Worm (Caenorhabditis elegans) whole organism, L4 larva: ENCODE measurements around the gene C47D12.4.

Experiments
- D1046.2 ChIP-seq: fragments of 200-800 bp; sonication (Bioruptor generic); IDR thresholded peaks from 2 replicates; pipeline ENCODE4 v1.3.6; 2022; ENCODE audit warnings: missing genetic modification characterization, missing compliant biosample characterization
- F10B5.3 ChIP-seq: sonication (generic microtip); optimal IDR thresholded peaks from 2 replicates; lab custom pipeline; 2016; ENCODE audit warnings: mild to moderate bottlenecking, missing genetic modification characterization, missing compliant biosample characterization
- F26F4.8 ChIP-seq: fragments of 200-800 bp; sonication (Bioruptor generic); conservative IDR thresholded peaks from 2 replicates; pipeline ENCODE4 v1.3.6; 2022; ENCODE audit warnings: missing genetic modification characterization, missing compliant biosample characterization
- F49E8.2 ChIP-seq: sonication (generic microtip); optimal IDR thresholded peaks from 2 replicates; lab custom pipeline; 2016; ENCODE audit warnings: missing compliant biosample characterization, mild to moderate bottlenecking, missing genetic modification characterization, borderline replicate concordance
- T20F7.1 ChIP-seq: fragments of 200-800 bp; sonication (Bioruptor generic); optimal IDR thresholded peaks from 2 replicates; lab custom pipeline; 2018; ENCODE audit warnings: mild to moderate bottlenecking, missing genetic modification characterization, missing compliant biosample characterization
- T26A8.4 ChIP-seq: fragments of 200-800 bp; sonication (Bioruptor generic); IDR thresholded peaks from 2 replicates; pipeline ENCODE4 v1.3.6; 2022; ENCODE audit warnings: missing genetic modification characterization, missing compliant biosample characterization
- Y48G9A.11 ChIP-seq: fragments of 200-800 bp; sonication (Bioruptor generic); IDR thresholded peaks from 2 replicates; pipeline ENCODE4 v1.3.6; 2022; ENCODE audit warnings: missing genetic modification reagents, missing genetic modification characterization, missing compliant biosample characterization
- Y5F2A.4 ChIP-seq: fragments of 200-800 bp; sonication (Bioruptor generic); optimal IDR thresholded peaks from 2 replicates; lab custom pipeline; 2018; ENCODE audit warnings: mild to moderate bottlenecking, missing genetic modification characterization, missing compliant biosample characterization
- aha-1 ChIP-seq: fragments of 150-350 bp; peaks from one replicate; lab custom pipeline; 2014; ENCODE audit warnings: missing biosample characterization, missing genetic modification characterization
- ceh-82 ChIP-seq: sonication (generic microtip); optimal IDR thresholded peaks from 2 replicates; lab custom pipeline; 2017; ENCODE audit warnings: missing biosample characterization, missing genetic modification characterization
- cey-2 ChIP-seq: sonication (generic microtip); optimal IDR thresholded peaks from 3 replicates; lab custom pipeline; 2017; ENCODE audit warnings: missing genetic modification characterization, mild to moderate bottlenecking, missing compliant biosample characterization, antibody characterized with exemption, borderline replicate concordance; ENCODE audit not compliant: insufficient read depth
- daf-12 ChIP-seq: fragments of 150-350 bp; optimal IDR thresholded peaks from 2 replicates; lab custom pipeline; 2014; ENCODE audit warnings: missing biosample characterization, missing genetic modification reagents, missing genetic modification characterization
- daf-19 ChIP-seq: fragments of 200-800 bp; sonication (Bioruptor generic); conservative IDR thresholded peaks from 2 replicates; pipeline ENCODE4 v1.3.6; 2022; ENCODE audit warnings: missing genetic modification characterization, missing compliant biosample characterization
- daf-8 ChIP-seq: fragments of 200-800 bp; sonication (Bioruptor generic); IDR thresholded peaks from 2 replicates; pipeline ENCODE4 v1.3.6; 2022; ENCODE audit warnings: missing genetic modification characterization, missing compliant biosample characterization
- dmd-6 ChIP-seq: fragments of 200-800 bp; sonication (Bioruptor generic); IDR thresholded peaks from 2 replicates; pipeline ENCODE4 v1.3.6; 2022; ENCODE audit warnings: missing genetic modification reagents, missing genetic modification characterization, missing compliant biosample characterization
- dpl-1 ChIP-seq: fragments of 150-350 bp; optimal IDR thresholded peaks from 2 replicates; lab custom pipeline; 2014; ENCODE audit warnings: missing biosample characterization, missing genetic modification reagents, missing genetic modification characterization
- hlh-11 ChIP-seq: fragments of 200-800 bp; sonication (Bioruptor generic); optimal IDR thresholded peaks from 2 replicates; lab custom pipeline; 2018; ENCODE audit warnings: mild to moderate bottlenecking, missing genetic modification characterization, missing compliant biosample characterization
- hmg-1.1 ChIP-seq: fragments of 200-800 bp; sonication (Bioruptor generic); IDR thresholded peaks from 2 replicates; pipeline ENCODE4 v1.3.6; 2022; ENCODE audit warnings: missing genetic modification reagents, missing genetic modification characterization, missing compliant biosample characterization
- lsy-2 ChIP-seq, 2 experiments: fragments of 150-350 bp in 1 of 2; sonication (generic microtip) in 1 of 2; optimal IDR thresholded peaks; 2 replicates each; lab custom pipeline; 2014 to 2017; ENCODE audit warnings: missing biosample characterization in 2 of 2, missing genetic modification characterization in 2 of 2
- madf-9 ChIP-seq: fragments of 200-800 bp; sonication (Bioruptor generic); conservative IDR thresholded peaks from 2 replicates; pipeline ENCODE4 v1.3.6; 2022; ENCODE audit warnings: missing genetic modification reagents, missing genetic modification characterization, missing compliant biosample characterization
- mdt-29 ChIP-seq: fragments of 200-800 bp; sonication (Bioruptor generic); IDR thresholded peaks from 2 replicates; pipeline ENCODE4 v1.3.6; 2022; ENCODE audit warnings: missing genetic modification reagents, missing genetic modification characterization, missing compliant biosample characterization
- mes-2 ChIP-seq: sonication (generic microtip); optimal IDR thresholded peaks from 2 replicates; lab custom pipeline; 2016; ENCODE audit warnings: missing genotype, mild to moderate bottlenecking, missing genetic modification characterization, missing compliant biosample characterization; ENCODE audit not compliant: poor library complexity, severe bottlenecking
- mxl-3 ChIP-seq: fragments of 200-800 bp; sonication (Bioruptor generic); optimal IDR thresholded peaks from 2 replicates; lab custom pipeline; 2018; ENCODE audit warnings: mild to moderate bottlenecking, missing genetic modification characterization, missing compliant biosample characterization
- nhr-11 ChIP-seq: fragments of 150-350 bp; optimal IDR thresholded peaks from 2 replicates; lab custom pipeline; 2014; ENCODE audit warnings: missing biosample characterization, missing genetic modification characterization
- nhr-25 ChIP-seq: sonication (generic microtip); optimal IDR thresholded peaks from 2 replicates; lab custom pipeline; 2017; ENCODE audit warnings: missing genetic modification characterization, mild to moderate bottlenecking, missing compliant biosample characterization, antibody characterized with exemption, moderate library complexity, borderline replicate concordance; ENCODE audit not compliant: insufficient read depth
- nhr-41 ChIP-seq: fragments of 200-800 bp; sonication (Bioruptor generic); IDR thresholded peaks from 2 replicates; pipeline ENCODE4 v1.3.6; 2022; ENCODE audit warnings: missing genetic modification reagents, missing genetic modification characterization, missing compliant biosample characterization
- nhr-42 ChIP-seq: fragments of 200-800 bp; sonication (Bioruptor generic); IDR thresholded peaks from 2 replicates; pipeline ENCODE4 v1.3.6; 2022; ENCODE audit warnings: missing genetic modification characterization, missing compliant biosample characterization
- nhr-6 ChIP-seq: fragments of 150-350 bp; optimal IDR thresholded peaks from 2 replicates; lab custom pipeline; 2014; ENCODE audit warnings: missing biosample characterization, missing genetic modification characterization
- pha-4 ChIP-seq, 2 experiments: fragments of 150-350 bp in 1 of 2; fragments of 200-800 bp in 1 of 2; sonication (Bioruptor generic) in 1 of 2; IDR thresholded peaks in 1 of 2; optimal IDR thresholded peaks in 1 of 2; 2 replicates each; pipeline versions ENCODE4 v1.3.6 to Lab custom; 2014 to 2022; ENCODE audit warnings: missing genetic modification characterization in 2 of 2, missing genetic modification reagents in 2 of 2, missing biosample characterization in 1 of 2, missing compliant biosample characterization in 1 of 2
- sdz-12 ChIP-seq: fragments of 200-800 bp; sonication (Bioruptor generic); optimal IDR thresholded peaks from 2 replicates; lab custom pipeline; 2018; ENCODE audit warnings: mild to moderate bottlenecking, missing genetic modification characterization, missing compliant biosample characterization
- snpc-4 ChIP-seq: fragments of 150-350 bp; optimal IDR thresholded peaks from 2 replicates; lab custom pipeline; 2014; ENCODE audit warnings: missing biosample characterization, missing genetic modification characterization
- tag-97 ChIP-seq: fragments of 200-800 bp; sonication (Bioruptor generic); IDR thresholded peaks from 2 replicates; pipeline ENCODE4 v1.3.6; 2022; ENCODE audit warnings: missing genetic modification characterization, missing compliant biosample characterization
- unc-130 ChIP-seq: sonication (generic microtip); optimal IDR thresholded peaks from 2 replicates; lab custom pipeline; 2016; ENCODE audit warnings: missing genetic modification reagents, missing genetic modification characterization, missing compliant biosample characterization
- unc-62 ChIP-seq, 3 experiments: fragments of 150-350 bp in 1 of 3; sonication (generic microtip); optimal IDR thresholded peaks in 2 of 3; peaks in 1 of 3; 1 replicate in 1 of 3; 2 replicates in 2 of 3; lab custom pipeline; 2014 to 2017; ENCODE audit warnings: missing biosample characterization in 3 of 3, missing genetic modification characterization in 3 of 3, missing genetic modification reagents in 3 of 3, missing genotype in 1 of 3
- zip-2 ChIP-seq: fragments of 150-350 bp; optimal IDR thresholded peaks from 2 replicates; lab custom pipeline; 2014; ENCODE audit warnings: missing biosample characterization, missing genetic modification characterization
- ztf-7 ChIP-seq: fragments of 150-350 bp; optimal IDR thresholded peaks from 2 replicates; lab custom pipeline; 2014; ENCODE audit warnings: missing biosample characterization, missing genetic modification characterization

The C47D12.4 gene

ce11 chrII:11675877-11676473 is 5.6 kb upstream of the C47D12.4 start, which contains the start of the genes trr-1 and C47D12.2:
trr-1 (minus strand) TSS chrII:11675927.
C47D12.2 (plus strand) TSS chrII:11676306.
- TF ChIP-seq pha-4 (GFP tag; IDR thresholded peaks at IDR 0.05; lab: Robert Waterston, UW) (no peak), pha-4 (tag; optimal IDR thresholded peaks at IDR 0.05; lab: Kevin White, UChicago) (peak; percentile 67), daf-8 (no peak), nhr-42 (GFP tag; lab: Robert Waterston, UW) (no peak), dpl-1 (GFP tag; lab: Kevin White, UChicago) (peak; percentile 87), unc-62 (GFP tag; optimal IDR thresholded peaks at IDR 0.05 in 1 of 2; lab: Kevin White, UChicago) (peak in 1 of 2 experiments; percentile 98), unc-62 (tag; optimal IDR thresholded peaks at IDR 0.05; lab: Kevin White, UChicago) (no peak), daf-12 (tag; lab: Kevin White, UChicago) (no peak), nhr-6 (peak; percentile 81), nhr-41 (no peak), snpc-4 (no peak), madf-9 (no peak), zip-2 (tag; lab: Kevin White, UChicago) (no peak), sdz-12 (no peak), hmg-1.1 (GFP tag; lab: Robert Waterston, UW) (peak; percentile 54; the same call in 1 of the 2 replicates), unc-130 (GFP tag; lab: Kevin White, UChicago) (peak; percentile 14), mes-2 (tag; lab: Kevin White, UChicago) (peak; percentile 85), nhr-11 (peak; percentile 29), dmd-6 (peak; percentile 22; the same call in 1 of the 2 replicates), Y48G9A.11 (no peak), aha-1 (peak; percentile 98), D1046.2 (GFP tag; lab: Robert Waterston, UW) (no peak), Y5F2A.4 (GFP tag; lab: Kevin White, UChicago) (no peak), lsy-2 (tag; optimal IDR thresholded peaks at IDR 0.05; lab: Kevin White, UChicago) (peak in 1 of 2 experiments; percentile 34), daf-19 (GFP tag; lab: Robert Waterston, UW) (no peak), F26F4.8 (GFP tag; lab: Robert Waterston, UW) (no peak), hlh-11 (tag; lab: Kevin White, UChicago) (peak; percentile 65)

DNA sequence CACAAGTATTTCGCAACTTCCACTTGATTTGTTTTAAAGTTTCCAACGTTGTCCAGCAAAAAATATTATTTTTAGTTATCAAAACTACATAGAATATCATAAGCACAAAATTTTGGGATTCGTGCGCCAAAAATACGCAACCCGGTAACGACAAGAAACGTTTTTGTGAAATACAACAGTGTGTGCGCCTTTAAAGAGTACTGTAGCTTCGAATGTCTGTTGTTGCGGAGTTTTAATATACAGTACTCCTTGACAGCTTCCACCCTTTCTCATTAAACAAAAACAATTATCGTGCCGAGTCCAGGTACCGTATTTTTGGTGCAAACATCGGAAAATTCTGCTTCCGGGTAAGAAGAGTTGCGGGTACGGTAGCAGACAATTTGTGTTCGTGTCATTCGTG is 1.4 kb upstream of the C47D12.4 start:
- TF ChIP-seq nhr-25 (no peak), ceh-82 (no peak), mdt-29 (no peak)

ce11 chrII:11685177-11685576 is 3.6 kb downstream of the C47D12.4 start, which contains the start of gene C47D12.5:
C47D12.5 (minus strand) TSS chrII:11685277.
- TF ChIP-seq mdt-29 (no peak), cey-2 (no peak), aha-1 (no peak), F10B5.3 (tag; lab: Kevin White, UChicago) (no peak), T20F7.1 (GFP tag; lab: Kevin White, UChicago) (no peak), Y5F2A.4 (GFP tag; lab: Kevin White, UChicago) (no peak), tag-97 (GFP tag; lab: Robert Waterston, UW) (no peak), F49E8.2 (no peak), ztf-7 (no peak), mxl-3 (GFP tag; lab: Kevin White, UChicago) (no peak), T26A8.4 (GFP tag; lab: Robert Waterston, UW) (no peak)
